Fruit fly (Drosophila melanogaster) whole organism, adult: ENCODE results near the gene SmydA-8.

Source experiments
- CG11617 ChIP-seq: fragments of 200-800 bp; sonication (Bioruptor generic); optimal IDR thresholded peaks from 2 replicates; lab custom pipeline; 2017; ENCODE audit warnings: mild to moderate bottlenecking, missing biosample characterization, missing genetic modification reagents, missing genetic modification characterization
- CG1620 ChIP-seq: fragments of 200-800 bp; sonication (Bioruptor generic); optimal IDR thresholded peaks from 2 replicates; lab custom pipeline; 2016; ENCODE audit warnings: missing biosample characterization, missing genetic modification characterization
- CG5204 ChIP-seq: fragments of 200-800 bp; sonication (Bioruptor generic); optimal IDR thresholded peaks from 2 replicates; lab custom pipeline; 2016; ENCODE audit warnings: missing biosample characterization, missing genetic modification characterization
- CG7045 ChIP-seq: fragments of 200-800 bp; sonication (Bioruptor generic); optimal IDR thresholded peaks from 2 replicates; lab custom pipeline; 2017; ENCODE audit warnings: missing biosample characterization, mild to moderate bottlenecking, missing genetic modification characterization
- CG7101 ChIP-seq: fragments of 200-800 bp; sonication (Bioruptor generic); optimal IDR thresholded peaks from 2 replicates; lab custom pipeline; 2018; ENCODE audit warnings: missing biosample characterization, mild to moderate bottlenecking, missing genetic modification characterization, moderate library complexity
- Clk ChIP-seq: fragments of 200-800 bp; sonication (Bioruptor generic); optimal IDR thresholded peaks from 2 replicates; lab custom pipeline; 2017; ENCODE audit warnings: missing biosample characterization, missing genetic modification characterization
- cic ChIP-seq: fragments of 200-800 bp; sonication (Bioruptor generic); optimal IDR thresholded peaks from 2 replicates; lab custom pipeline; 2017; ENCODE audit warnings: missing biosample characterization, mild to moderate bottlenecking, missing genetic modification characterization, moderate library complexity
- kay ChIP-seq: fragments of 200-800 bp; sonication (Bioruptor generic); peaks from one replicate; lab custom pipeline; 2016; ENCODE audit warnings: missing biosample characterization, missing genetic modification characterization, borderline replicate concordance
- tj ChIP-seq: fragments of 200-800 bp; sonication (Bioruptor generic); optimal IDR thresholded peaks from 3 replicates; lab custom pipeline; 2017; ENCODE audit warnings: missing biosample characterization, mild to moderate bottlenecking, missing genetic modification characterization, moderate library complexity

DNA sequence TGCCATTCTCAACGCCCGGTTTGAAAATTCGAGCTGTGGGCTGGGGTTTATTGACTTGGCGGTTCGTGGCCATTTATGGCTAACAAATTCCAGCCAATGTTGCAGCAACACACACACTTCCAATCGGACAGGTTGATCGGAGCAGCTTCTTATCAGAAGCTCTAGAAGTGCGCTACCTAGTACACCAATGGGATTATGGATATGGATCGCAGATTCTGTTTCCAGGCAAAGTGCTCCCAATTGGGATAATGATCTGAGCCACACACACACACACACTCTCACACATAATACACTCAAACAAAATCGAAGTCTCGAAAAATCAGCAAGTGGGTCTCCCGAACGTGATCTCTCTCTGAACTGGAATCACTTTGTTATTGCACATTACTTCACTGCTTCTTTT, 8.0 kb upstream of the SmydA-8 start:
- no peak for TF ChIP-seq kay
- no peak for TF ChIP-seq CG1620 (GFP tag; lab: Kevin White, UChicago)
- TF ChIP-seq cic (GFP tag; lab: Kevin White, UChicago): no peak
- TF ChIP-seq Clk: no peak
- TF ChIP-seq CG7045 (GFP tag; lab: Kevin White, UChicago): no peak
- TF ChIP-seq CG5204 (GFP tag; lab: Kevin White, UChicago): no peak
- no peak for TF ChIP-seq CG11617
- TF ChIP-seq tj: no peak
- TF ChIP-seq CG7101: no peak
